Fruit fly (Drosophila melanogaster) whole organism, embryonic: ENCODE data around the gene Polr1D.

Source experiments
- Abd-B ChIP-seq: fragments of 200-800 bp; sonication (Bioruptor generic); optimal IDR thresholded peaks from 2 replicates; lab custom pipeline; 2018; ENCODE audit warnings: missing biosample characterization, mild to moderate bottlenecking, missing genetic modification characterization, moderate library complexity
- CG12391 ChIP-seq: fragments of 200-800 bp; sonication (Bioruptor generic); optimal IDR thresholded peaks from 3 replicates; lab custom pipeline; 2018; ENCODE audit warnings: missing biosample characterization, mild to moderate bottlenecking, missing genetic modification characterization, moderate library complexity
- CG12744 ChIP-seq: fragments of 200-800 bp; sonication (Bioruptor generic); optimal IDR thresholded peaks from 2 replicates; lab custom pipeline; 2016; ENCODE audit warnings: missing biosample characterization, missing genetic modification characterization
- CG13123 ChIP-seq: fragments of 200-800 bp; sonication (Bioruptor generic); optimal IDR thresholded peaks from 2 replicates; lab custom pipeline; 2016; ENCODE audit warnings: missing biosample characterization, missing genetic modification characterization
- CG13624 ChIP-seq: fragments of 200-800 bp; sonication (Bioruptor generic); optimal IDR thresholded peaks from 2 replicates; lab custom pipeline; 2016; ENCODE audit warnings: missing biosample characterization, missing genetic modification characterization
- CG15073 ChIP-seq: fragments of 200-800 bp; sonication (Bioruptor generic); optimal IDR thresholded peaks from 2 replicates; lab custom pipeline; 2016; ENCODE audit warnings: missing biosample characterization, missing genetic modification characterization
- CG1647 ChIP-seq: fragments of 200-800 bp; sonication (Bioruptor generic); optimal IDR thresholded peaks from 3 replicates; lab custom pipeline; 2016; ENCODE audit warnings: missing biosample characterization, missing genetic modification characterization
- CG17328 ChIP-seq: fragments of 200-800 bp; sonication (Bioruptor generic); IDR thresholded peaks from 2 replicates; pipeline ENCODE4 v1.3.6; 2022; ENCODE audit warnings: missing biosample characterization, missing genetic modification characterization
- CG17829 ChIP-seq: fragments of 200-800 bp; optimal IDR thresholded peaks from 2 replicates; lab custom pipeline; 2019; ENCODE audit warnings: missing biosample characterization, mild to moderate bottlenecking, missing genetic modification characterization, moderate library complexity
- CG17912 ChIP-seq: fragments of 200-800 bp; sonication (Bioruptor generic); optimal IDR thresholded peaks from 2 replicates; lab custom pipeline; 2018; ENCODE audit warnings: missing biosample characterization, mild to moderate bottlenecking, missing genetic modification characterization
- CG3407 ChIP-seq: fragments of 200-800 bp; sonication (Bioruptor generic); optimal IDR thresholded peaks from 2 replicates; lab custom pipeline; 2018; ENCODE audit warnings: missing biosample characterization, mild to moderate bottlenecking, missing genetic modification characterization
- CG3726 ChIP-seq: fragments of 200-800 bp; sonication (Bioruptor generic); IDR thresholded peaks from 3 replicates; pipeline ENCODE4, ENCODE4 v1.3.6; 2022; ENCODE audit warnings: missing biosample characterization, missing genetic modification characterization
- CG6654 ChIP-seq: fragments of 200-800 bp; sonication (Bioruptor generic); optimal IDR thresholded peaks from 2 replicates; lab custom pipeline; 2017; ENCODE audit warnings: missing biosample characterization, mild to moderate bottlenecking, missing genetic modification characterization
- CG6813 ChIP-seq: fragments of 200-800 bp; sonication (Bioruptor generic); optimal IDR thresholded peaks from 2 replicates; lab custom pipeline; 2017; ENCODE audit warnings: missing biosample characterization, missing genetic modification characterization, mild to moderate bottlenecking, moderate library complexity, missing genetic modification reagents
- CG7372 ChIP-seq: fragments of 200-800 bp; sonication (Bioruptor generic); IDR thresholded peaks from 2 replicates; pipeline ENCODE4 v1.3.6; 2022; ENCODE audit warnings: missing biosample characterization, missing genetic modification characterization
- CG8478 ChIP-seq: fragments of >200 bp; optimal IDR thresholded peaks from 2 replicates; lab custom pipeline; 2018
- CG9876 ChIP-seq: fragments of 200-800 bp; sonication (Bioruptor generic); optimal IDR thresholded peaks from 2 replicates; lab custom pipeline; 2016; ENCODE audit warnings: missing biosample characterization, missing genetic modification characterization
- Dp ChIP-seq: fragments of 200-800 bp; sonication (Bioruptor generic); optimal IDR thresholded peaks from 2 replicates; lab custom pipeline; 2018; ENCODE audit warnings: missing biosample characterization, mild to moderate bottlenecking, missing genetic modification characterization, moderate library complexity
- Fer1 ChIP-seq: fragments of 200-800 bp; sonication (Bioruptor generic); optimal IDR thresholded peaks from 2 replicates; lab custom pipeline; 2017; ENCODE audit warnings: missing biosample characterization, mild to moderate bottlenecking, missing genetic modification characterization
- Fer2 ChIP-seq: fragments of 200-800 bp; sonication (Bioruptor generic); optimal IDR thresholded peaks from 2 replicates; lab custom pipeline; 2018; ENCODE audit warnings: missing biosample characterization, mild to moderate bottlenecking, missing genetic modification characterization, moderate library complexity
- Hand ChIP-seq: fragments of 200-800 bp; sonication (Bioruptor generic); optimal IDR thresholded peaks from 2 replicates; lab custom pipeline; 2017; ENCODE audit warnings: mild to moderate bottlenecking, missing biosample characterization, missing genetic modification reagents, missing genetic modification characterization
- Hr39 ChIP-seq: fragments of >200 bp; optimal IDR thresholded peaks from 2 replicates; lab custom pipeline; 2017
- Hr78 ChIP-seq, 2 experiments: fragments of 200-800 bp in 1 of 2; fragments of >200 bp in 1 of 2; sonication (Bioruptor generic) in 1 of 2; optimal IDR thresholded peaks; 2 replicates each; lab custom pipeline; 2017 to 2019; ENCODE audit warnings: missing biosample characterization in 2 of 2, missing genetic modification characterization in 2 of 2, mild to moderate bottlenecking in 1 of 2, moderate library complexity in 1 of 2
- Jarid2 ChIP-seq: fragments of 200-800 bp; sonication (Bioruptor generic); optimal IDR thresholded peaks from 3 replicates; lab custom pipeline; 2017; ENCODE audit warnings: mild to moderate bottlenecking, missing biosample characterization, missing genetic modification reagents, missing genetic modification characterization
- Lhr ChIP-seq: fragments of 200-800 bp; sonication (Bioruptor generic); optimal IDR thresholded peaks from 3 replicates; lab custom pipeline; 2017; ENCODE audit warnings: mild to moderate bottlenecking, missing biosample characterization, missing genetic modification reagents, missing genetic modification characterization
- Optix ChIP-seq: fragments of 200-800 bp; sonication (Bioruptor generic); IDR thresholded peaks from 3 replicates; pipeline ENCODE4 v1.3.6; 2022; ENCODE audit warnings: missing biosample characterization, missing genetic modification characterization
- Stat92E ChIP-seq, 3 experiments: fragments of >200 bp in 2 of 3; fragments of 200-800 bp in 1 of 3; sonication (Bioruptor generic) in 1 of 3; optimal IDR thresholded peaks; 2 replicates each; lab custom pipeline; 2017 to 2019; ENCODE audit warnings: missing biosample characterization in 3 of 3, missing genetic modification characterization in 3 of 3, mild to moderate bottlenecking in 1 of 3, moderate library complexity in 1 of 3
- ab ChIP-seq: fragments of 200-800 bp; sonication (Bioruptor generic); optimal IDR thresholded peaks from 2 replicates; lab custom pipeline; 2016; ENCODE audit warnings: missing biosample characterization, missing genetic modification characterization
- ap ChIP-seq: fragments of 200-800 bp; sonication (Bioruptor generic); IDR thresholded peaks from 2 replicates; pipeline ENCODE4 v1.3.6; 2022; ENCODE audit warnings: missing biosample characterization, missing genetic modification characterization
- bigmax ChIP-seq: fragments of 200-800 bp; sonication (Bioruptor generic); optimal IDR thresholded peaks from 2 replicates; lab custom pipeline; 2018; ENCODE audit warnings: missing biosample characterization, mild to moderate bottlenecking, missing genetic modification characterization
- btn ChIP-seq: fragments of 200-800 bp; sonication (Bioruptor generic); optimal IDR thresholded peaks from 2 replicates; lab custom pipeline; 2016; ENCODE audit warnings: missing biosample characterization, missing genetic modification characterization
- crc ChIP-seq: fragments of 200-800 bp; sonication (Bioruptor generic); optimal IDR thresholded peaks from 2 replicates; lab custom pipeline; 2016; ENCODE audit warnings: missing biosample characterization, missing genetic modification characterization
- cwo ChIP-seq: fragments of 200-800 bp; sonication (Bioruptor generic); optimal IDR thresholded peaks from 3 replicates; lab custom pipeline; 2017; ENCODE audit warnings: missing biosample characterization, missing genetic modification characterization, mild to moderate bottlenecking, moderate library complexity, missing genetic modification reagents
- dan ChIP-seq: fragments of 200-800 bp; sonication (Bioruptor generic); IDR thresholded peaks from 2 replicates; pipeline ENCODE4 v1.3.6; 2022; ENCODE audit warnings: missing biosample characterization, missing genetic modification characterization
- disco-r ChIP-seq: fragments of 200-800 bp; sonication (Bioruptor generic); optimal IDR thresholded peaks from 2 replicates; lab custom pipeline; 2016; ENCODE audit warnings: missing biosample characterization, missing genetic modification characterization
- dm ChIP-seq: fragments of 200-800 bp; sonication (Bioruptor generic); optimal IDR thresholded peaks from 3 replicates; lab custom pipeline; 2016; ENCODE audit warnings: missing biosample characterization, missing genetic modification characterization
- dmrt11E ChIP-seq: fragments of 200-800 bp; sonication (Bioruptor generic); optimal IDR thresholded peaks from 3 replicates; lab custom pipeline; 2018; ENCODE audit warnings: missing biosample characterization, mild to moderate bottlenecking, missing genetic modification characterization, moderate library complexity
- emc ChIP-seq: fragments of 200-800 bp; sonication (Bioruptor generic); optimal IDR thresholded peaks from 2 replicates; lab custom pipeline; 2016; ENCODE audit warnings: missing biosample characterization, missing genetic modification characterization
- eve ChIP-seq, 2 experiments: fragments of >200 bp; optimal IDR thresholded peaks; 2 replicates each; lab custom pipeline; 2017; ENCODE audit warnings: missing biosample characterization in 2 of 2, missing genetic modification characterization in 2 of 2
- fd96Cb ChIP-seq: fragments of 200-800 bp; sonication (Bioruptor generic); optimal IDR thresholded peaks from 2 replicates; lab custom pipeline; 2018; ENCODE audit warnings: missing biosample characterization, mild to moderate bottlenecking, missing genetic modification characterization, moderate library complexity
- gsb-n ChIP-seq: fragments of 200-800 bp; sonication (Bioruptor generic); optimal IDR thresholded peaks from 3 replicates; lab custom pipeline; 2018; ENCODE audit warnings: missing biosample characterization, mild to moderate bottlenecking, missing genetic modification characterization
- hkb ChIP-seq, 2 experiments: fragments of 200-800 bp in 1 of 2; fragments of >200 bp in 1 of 2; sonication (Bioruptor generic) in 1 of 2; IDR thresholded peaks in 1 of 2; optimal IDR thresholded peaks in 1 of 2; 2 replicates each; pipeline versions ENCODE4 v1.3.6 to Lab custom; 2017 to 2022; ENCODE audit warnings: missing biosample characterization in 1 of 2, missing genetic modification characterization in 1 of 2
- lilli ChIP-seq: fragments of 200-800 bp; sonication (Bioruptor generic); optimal IDR thresholded peaks from 3 replicates; lab custom pipeline; 2016; ENCODE audit warnings: missing biosample characterization, missing genetic modification characterization
- mirr ChIP-seq: fragments of 200-800 bp; sonication (Bioruptor generic); optimal IDR thresholded peaks from 3 replicates; lab custom pipeline; 2018; ENCODE audit warnings: missing biosample characterization, mild to moderate bottlenecking, missing genetic modification characterization
- nmo ChIP-seq: fragments of 200-800 bp; sonication (Bioruptor generic); optimal IDR thresholded peaks from 2 replicates; lab custom pipeline; 2018; ENCODE audit warnings: missing biosample characterization, mild to moderate bottlenecking, missing genetic modification characterization, moderate library complexity
- scrt ChIP-seq: fragments of 200-800 bp; sonication (Bioruptor generic); optimal IDR thresholded peaks from 2 replicates; lab custom pipeline; 2018; ENCODE audit warnings: missing biosample characterization, mild to moderate bottlenecking, missing genetic modification characterization, moderate library complexity
- sens-2 ChIP-seq: fragments of 200-800 bp; sonication (Bioruptor generic); IDR thresholded peaks from 2 replicates; pipeline ENCODE4 v1.3.6; 2022; ENCODE audit warnings: missing biosample characterization, missing genetic modification characterization
- tgo ChIP-seq: fragments of 200-800 bp; sonication (Bioruptor generic); IDR thresholded peaks from 3 replicates; pipeline ENCODE4 v1.3.6; 2022; ENCODE audit warnings: missing biosample characterization, missing genetic modification characterization
- usp ChIP-seq: fragments of >200 bp; optimal IDR thresholded peaks from 2 replicates; lab custom pipeline; 2017; ENCODE audit warnings: missing biosample characterization, missing genetic modification characterization
- z ChIP-seq: fragments of 200-800 bp; sonication (Bioruptor generic); IDR thresholded peaks from 3 replicates; pipeline ENCODE4 v1.3.6; 2022; ENCODE audit warnings: missing biosample characterization, missing genetic modification characterization
- zen ChIP-seq: fragments of 200-800 bp; sonication (Bioruptor generic); optimal IDR thresholded peaks from 3 replicates; lab custom pipeline; 2018; ENCODE audit warnings: missing biosample characterization, mild to moderate bottlenecking, missing genetic modification characterization, moderate library complexity

Gene Polr1D

dm6 chr2L:19131905-19132402 lies 3.1 kb downstream of the Polr1D start, which contains the start of the genes AsnRS and DCTN6-p27 (continued):
- TF ChIP-seq CG17829 (peak; percentile 70), CG13123 (peak; percentile 62), Hand (GFP tag; lab: Kevin White, UChicago) (peak; percentile 38), cwo (GFP tag; lab: Kevin White, UChicago) (peak; percentile 53), eve (GFP tag; optimal IDR thresholded peaks at IDR 0.05; lab: Kevin White, UChicago) (no peak), CG1647 (GFP tag; lab: Kevin White, UChicago) (peak; percentile 49), CG15073 (GFP tag; lab: Kevin White, UChicago) (no peak), Fer2 (tag; lab: Kevin White, UChicago) (peak; percentile 67), btn (GFP tag; lab: Kevin White, UChicago) (no peak), CG17328 (peak; percentile 59), dmrt11E (tag; lab: Kevin White, UChicago) (peak; percentile 59), nmo (GFP tag; lab: Kevin White, UChicago) (peak; percentile 77), z (no peak), scrt (GFP tag; lab: Kevin White, UChicago) (no peak), ap (GFP tag; lab: Robert Waterston, UW) (no peak; the same call in 1 of the 2 replicates), CG7372 (GFP tag; lab: Robert Waterston, UW) (no peak), CG3407 (no peak), CG12391 (tag; lab: Kevin White, UChicago) (peak; percentile 79), CG6813 (no peak), Dp (GFP tag; lab: Kevin White, UChicago) (peak; percentile 49), sens-2 (GFP tag; lab: Robert Waterston, UW) (no peak), disco-r (peak; percentile 50), zen (tag; lab: Kevin White, UChicago) (peak; percentile 43), CG12744 (GFP tag; lab: Kevin White, UChicago) (peak; percentile 14), mirr (peak; percentile 55), bigmax (GFP tag; lab: Kevin White, UChicago) (no peak), dan (GFP tag; lab: Robert Waterston, UW) (no peak), tgo (peak; percentile 55), gsb-n (tag; lab: Kevin White, UChicago) (peak; percentile 51), Jarid2 (GFP tag; lab: Kevin White, UChicago) (peak; percentile 12), CG3726 (GFP tag; lab: Robert Waterston, UW) (no peak), Fer1 (GFP tag; lab: Kevin White, UChicago) (peak; percentile 60), Hr39 (lab: Kevin White, UChicago) (no peak), hkb (optimal IDR thresholded peaks at IDR 0.05; lab: Kevin White, UChicago) (no peak), hkb (GFP tag; IDR thresholded peaks at IDR 0.05; lab: Robert Waterston, UW) (peak; percentile 55), CG8478 (lab: Kevin White, UChicago) (no peak), fd96Cb (tag; lab: Kevin White, UChicago) (peak; percentile 19), lilli (GFP tag; lab: Kevin White, UChicago) (peak; percentile 84), CG13624 (GFP tag; lab: Kevin White, UChicago) (peak; percentile 57), ab (GFP tag; lab: Kevin White, UChicago) (no peak), CG17912 (GFP tag; lab: Kevin White, UChicago) (peak; percentile 3), CG6654 (GFP tag; lab: Kevin White, UChicago) (peak; percentile 11), Lhr (GFP tag; lab: Kevin White, UChicago) (peak; percentile 19), dm (GFP tag; lab: Kevin White, UChicago) (peak; percentile 58), usp (GFP tag; lab: Kevin White, UChicago) (no peak), Hr78 (GFP tag; optimal IDR thresholded peaks at IDR 0.05; lab: Kevin White, UChicago) (no peak), Stat92E (GFP tag; optimal IDR thresholded peaks at IDR 0.05; lab: Kevin White, UChicago) (no peak), emc (GFP tag; lab: Kevin White, UChicago) (peak; percentile 21), Abd-B (GFP tag; lab: Kevin White, UChicago) (peak; percentile 65), CG9876 (no peak), Optix (GFP tag; lab: Robert Waterston, UW) (no peak), crc (GFP tag; lab: Kevin White, UChicago) (peak; percentile 10)
